Worm (Caenorhabditis elegans) whole organism, L4/young adult: ENCODE results near the gene fipr-16.

ENCODE experiments used
- W03F9.2 ChIP-seq: fragments of 150-350 bp; optimal IDR thresholded peaks from 2 replicates; lab custom pipeline; 2014; ENCODE audit warnings: missing biosample characterization, missing genetic modification characterization
- him-1 ChIP-seq: sonication (generic microtip); optimal IDR thresholded peaks from 2 replicates; lab custom pipeline; 2016; ENCODE audit warnings: missing genotype, missing genetic modification reagents, missing genetic modification characterization, missing compliant biosample characterization

DNA sequence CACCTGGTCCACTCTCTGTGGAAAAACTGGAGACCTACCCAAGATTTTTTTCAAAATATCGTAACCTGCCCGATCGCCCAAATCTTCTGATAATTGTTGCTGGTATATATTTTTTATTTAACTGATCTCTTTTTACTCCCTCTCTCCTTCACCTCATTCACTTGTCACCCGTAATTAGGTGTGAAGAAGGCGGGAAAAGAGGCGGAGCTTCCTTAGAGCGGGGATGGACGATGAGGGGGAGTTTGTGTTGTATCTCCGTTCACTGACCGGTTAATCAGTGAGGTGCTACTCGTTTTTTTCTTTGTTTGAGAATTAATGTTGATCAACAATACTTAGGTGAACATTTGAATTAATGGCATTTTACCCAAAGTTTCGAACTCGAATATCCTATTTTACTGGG, 31.7 kb upstream of the fipr-16 start, which contains the start of gene ceh-16:
- TF ChIP-seq W03F9.2 (tag; lab: Kevin White, UChicago) = no peak
- no peak for TF ChIP-seq him-1 (tag; lab: Kevin White, UChicago)
